Worm (Caenorhabditis elegans) whole organism, young adult: Measurements from ENCODE around the gene ztf-28.

Experiments used
- Y56A3A.18 ChIP-seq: fragments of 200-800 bp; sonication (Bioruptor generic); IDR thresholded peaks from 2 replicates; pipeline ENCODE4 v1.3.6; 2022; ENCODE audit warnings: missing genetic modification reagents, missing genetic modification characterization, missing compliant biosample characterization
- attf-5 ChIP-seq: fragments of 200-800 bp; sonication (Bioruptor generic); optimal IDR thresholded peaks from 2 replicates; lab custom pipeline; 2018; ENCODE audit warnings: mild to moderate bottlenecking, missing genetic modification characterization, missing compliant biosample characterization
- chd-7 ChIP-seq: sonication (generic microtip); optimal IDR thresholded peaks from 2 replicates; lab custom pipeline; 2016; ENCODE audit warnings: mild to moderate bottlenecking, missing genetic modification characterization, moderate library complexity, missing compliant biosample characterization
- egrh-3 ChIP-seq: fragments of 200-800 bp; sonication (Bioruptor generic); IDR thresholded peaks from 2 replicates; pipeline ENCODE4 v1.3.6; 2022; ENCODE audit warnings: missing genetic modification reagents, missing genetic modification characterization, missing compliant biosample characterization
- nhr-120 ChIP-seq: fragments of 200-800 bp; sonication (Bioruptor generic); IDR thresholded peaks from 2 replicates; pipeline ENCODE4 v1.3.6; 2022; ENCODE audit warnings: missing genetic modification characterization, missing compliant biosample characterization
- unc-130 ChIP-seq: sonication (generic microtip); optimal IDR thresholded peaks from 2 replicates; lab custom pipeline; 2016; ENCODE audit warnings: missing genetic modification reagents, missing genetic modification characterization, missing compliant biosample characterization

DNA sequence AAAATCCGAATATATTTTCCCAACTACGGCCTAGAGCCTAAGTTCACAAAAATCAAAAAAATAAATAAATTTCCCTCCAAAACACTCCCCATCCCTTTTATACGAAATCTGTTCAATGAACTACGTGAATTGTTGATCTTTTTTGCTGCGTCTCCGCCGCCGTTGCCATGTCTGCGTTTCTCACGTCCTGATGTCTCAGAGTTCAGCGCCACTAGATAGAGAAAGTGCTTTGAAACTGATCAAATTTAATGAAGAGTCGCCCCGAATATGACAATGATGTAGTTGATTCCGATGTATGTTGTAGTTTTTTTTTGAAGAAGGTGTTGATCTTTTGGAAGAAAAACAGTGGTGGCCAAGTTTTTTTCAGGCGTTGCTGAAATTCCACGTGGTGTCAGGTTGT, 36.2 kb upstream of the ztf-28 start:
- no peak for TF ChIP-seq unc-130 (GFP tag; lab: Kevin White, UChicago)
- no peak for TF ChIP-seq nhr-120 (GFP tag; lab: Robert Waterston, UW)
- no peak for TF ChIP-seq Y56A3A.18 (GFP tag; lab: Robert Waterston, UW)
- TF ChIP-seq attf-5: no peak
- no peak for TF ChIP-seq egrh-3 (GFP tag; lab: Robert Waterston, UW)
- no peak for TF ChIP-seq chd-7
